Worm (Caenorhabditis elegans) whole organism, young adult: ENCODE measurements around the gene trap-2.

ENCODE experiments used
- bed-1 ChIP-seq: fragments of 200-800 bp; sonication (Bioruptor generic); IDR thresholded peaks from 2 replicates; pipeline ENCODE4 v1.3.6; 2022; ENCODE audit warnings: missing genetic modification reagents, missing genetic modification characterization, missing compliant biosample characterization
- let-526 ChIP-seq: fragments of 200-800 bp; sonication (Bioruptor generic); IDR thresholded peaks from 2 replicates; pipeline ENCODE4 v1.3.6; 2022; ENCODE audit warnings: missing genetic modification reagents, missing genetic modification characterization, missing compliant biosample characterization
- nhr-90 ChIP-seq: sonication (generic microtip); optimal IDR thresholded peaks from 2 replicates; lab custom pipeline; 2016; ENCODE audit warnings: missing genotype, mild to moderate bottlenecking, missing genetic modification characterization, missing compliant biosample characterization
- snpc-1.3 ChIP-seq: sonication (generic microtip); optimal IDR thresholded peaks from 2 replicates; lab custom pipeline; 2017; ENCODE audit warnings: missing genetic modification characterization, mild to moderate bottlenecking, missing compliant biosample characterization, antibody characterized with exemption, moderate library complexity, missing genotype, missing genetic modification reagents; ENCODE audit not compliant: insufficient read depth
- snpc-4 ChIP-seq, 5 experiments: fragments of 150-350 bp in 1 of 5; sonication (generic microtip) in 4 of 5; optimal IDR thresholded peaks; 2 replicates each; lab custom pipeline; 2014 to 2018; ENCODE audit warnings: missing genetic modification characterization in 5 of 5, missing biosample characterization in 3 of 5, antibody characterized with exemption in 2 of 5, mild to moderate bottlenecking in 2 of 5, missing compliant biosample characterization in 2 of 5, missing genotype in 2 of 5, moderate library complexity in 2 of 5, missing genetic modification reagents in 1 of 5
- unc-62 ChIP-seq: fragments of 150-350 bp; optimal IDR thresholded peaks from 2 replicates; lab custom pipeline; 2014; ENCODE audit warnings: missing biosample characterization, missing genetic modification reagents, missing genetic modification characterization

DNA sequence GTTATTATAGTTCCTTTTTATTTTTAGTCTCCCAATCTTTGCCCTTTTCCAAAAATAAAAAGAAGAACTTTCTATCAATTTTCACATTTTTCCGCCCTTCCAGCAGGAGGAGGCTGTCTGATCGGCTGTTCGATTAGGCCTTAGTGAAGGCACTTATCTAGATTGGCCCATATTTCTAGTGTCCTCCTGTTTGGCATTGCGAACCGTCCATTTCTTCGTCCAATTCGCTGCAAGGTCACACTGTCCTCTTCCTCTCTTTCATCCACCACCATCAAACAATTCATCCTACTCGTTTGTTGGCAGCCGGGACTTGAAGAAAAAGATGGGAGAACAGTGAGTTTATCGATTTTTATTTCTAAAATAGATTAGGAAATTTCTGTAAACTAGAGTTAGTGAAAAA, 4.3 kb upstream of the trap-2 start, which contains the start of gene T04G9.4:
- TF ChIP-seq snpc-1.3 (tag; lab: Kevin White, UChicago) (no peak), let-526 (no peak), nhr-90 (tag; lab: Kevin White, UChicago) (no peak), unc-62 (GFP tag; lab: Kevin White, UChicago) (no peak), snpc-4 (GFP tag; optimal IDR thresholded peaks at IDR 0.05; lab: Kevin White, UChicago) (no peak), snpc-4 (tag; optimal IDR thresholded peaks at IDR 0.05; lab: Kevin White, UChicago) (no peak), bed-1 (GFP tag; lab: Robert Waterston, UW) (no peak)
